Fruit fly (Drosophila melanogaster) whole organism, embryonic: ENCODE measurements around the gene Ugt49B2.

ENCODE experiments used
- B-H1 ChIP-seq: fragments of 200-800 bp; sonication (Bioruptor generic); IDR thresholded peaks from 3 replicates; pipeline ENCODE4 v1.3.6; 2022; ENCODE audit warnings: missing biosample characterization, missing genetic modification characterization
- BEAF-32 ChIP-seq: fragments of 200-800 bp; sonication (Bioruptor generic); optimal IDR thresholded peaks from 3 replicates; lab custom pipeline; 2017; ENCODE audit warnings: missing biosample characterization, missing genetic modification characterization, mild to moderate bottlenecking, moderate library complexity, missing genetic modification reagents
- Bgb ChIP-seq: fragments of 200-800 bp; sonication (Bioruptor generic); IDR thresholded peaks from 2 replicates; pipeline ENCODE4 v1.3.6; 2022; ENCODE audit warnings: missing biosample characterization, missing genetic modification characterization; ENCODE audit not compliant: partially characterized antibody
- CG11085 ChIP-seq: fragments of 200-800 bp; sonication (Bioruptor generic); IDR thresholded peaks from 2 replicates; pipeline ENCODE4 v1.3.6; 2022; ENCODE audit warnings: missing biosample characterization, missing genetic modification characterization
- CG11696 ChIP-seq: fragments of 200-800 bp; sonication (Bioruptor generic); IDR thresholded peaks from 2 replicates; pipeline ENCODE4 v1.3.6; 2022; ENCODE audit warnings: missing biosample characterization, missing genetic modification characterization
- CG12155 ChIP-seq: fragments of 200-800 bp; sonication (Bioruptor generic); optimal IDR thresholded peaks from 3 replicates; lab custom pipeline; 2016; ENCODE audit warnings: missing biosample characterization, missing genetic modification characterization
- CG12391 ChIP-seq: fragments of 200-800 bp; sonication (Bioruptor generic); optimal IDR thresholded peaks from 3 replicates; lab custom pipeline; 2018; ENCODE audit warnings: missing biosample characterization, mild to moderate bottlenecking, missing genetic modification characterization, moderate library complexity
- CG15073 ChIP-seq: fragments of 200-800 bp; sonication (Bioruptor generic); optimal IDR thresholded peaks from 2 replicates; lab custom pipeline; 2016; ENCODE audit warnings: missing biosample characterization, missing genetic modification characterization
- CG17385 ChIP-seq: fragments of 200-800 bp; sonication (Bioruptor generic); optimal IDR thresholded peaks from 3 replicates; lab custom pipeline; 2018; ENCODE audit warnings: missing biosample characterization, mild to moderate bottlenecking, missing genetic modification characterization
- CG1832 ChIP-seq: fragments of 200-800 bp; sonication (Bioruptor generic); optimal IDR thresholded peaks from 2 replicates; lab custom pipeline; 2017; ENCODE audit warnings: missing biosample characterization, mild to moderate bottlenecking, missing genetic modification characterization, inconsistent platforms
- CG18764 ChIP-seq: fragments of 200-800 bp; sonication (Bioruptor generic); optimal IDR thresholded peaks from 3 replicates; lab custom pipeline; 2016; ENCODE audit warnings: missing biosample characterization, missing genetic modification characterization
- CG34224 ChIP-seq: fragments of 200-800 bp; sonication (Bioruptor generic); IDR thresholded peaks from 3 replicates; pipeline ENCODE4 v1.3.6; 2022; ENCODE audit warnings: missing biosample characterization, missing genetic modification characterization; ENCODE audit not compliant: partially characterized antibody
- CG3838 ChIP-seq: fragments of 200-800 bp; sonication (Bioruptor generic); optimal IDR thresholded peaks from 3 replicates; lab custom pipeline; 2016; ENCODE audit warnings: missing biosample characterization, missing genetic modification characterization
- CG4404 ChIP-seq: fragments of 200-800 bp; sonication (Bioruptor generic); IDR thresholded peaks from 2 replicates; pipeline ENCODE4 v1.3.6; 2022; ENCODE audit warnings: missing biosample characterization, missing genetic modification characterization
- CG6765 ChIP-seq: fragments of 200-800 bp; sonication (Bioruptor generic); optimal IDR thresholded peaks from 3 replicates; lab custom pipeline; 2017; ENCODE audit warnings: missing biosample characterization, mild to moderate bottlenecking, missing genetic modification characterization
- CG7372 ChIP-seq: fragments of 200-800 bp; sonication (Bioruptor generic); IDR thresholded peaks from 2 replicates; pipeline ENCODE4 v1.3.6; 2022; ENCODE audit warnings: missing biosample characterization, missing genetic modification characterization
- CG8281 ChIP-seq: fragments of 200-800 bp; sonication (Bioruptor generic); optimal IDR thresholded peaks from 2 replicates; lab custom pipeline; 2018; ENCODE audit warnings: missing biosample characterization, mild to moderate bottlenecking, missing genetic modification characterization, moderate library complexity
- CG9797 ChIP-seq: fragments of 200-800 bp; sonication (Bioruptor generic); optimal IDR thresholded peaks from 3 replicates; lab custom pipeline; 2018; ENCODE audit warnings: missing biosample characterization, mild to moderate bottlenecking, missing genetic modification characterization
- Dip3 ChIP-seq: fragments of 200-800 bp; sonication (Bioruptor generic); optimal IDR thresholded peaks from 3 replicates; lab custom pipeline; 2016; ENCODE audit warnings: missing biosample characterization, missing genetic modification characterization
- Dll ChIP-seq: fragments of 200-800 bp; sonication (Bioruptor generic); IDR thresholded peaks from 4 replicates; pipeline ENCODE4 v1.3.6; 2022; ENCODE audit warnings: missing biosample characterization, missing genetic modification characterization; ENCODE audit not compliant: partially characterized antibody
- Gsc ChIP-seq: fragments of 200-800 bp; sonication (Bioruptor generic); IDR thresholded peaks from 2 replicates; pipeline ENCODE4 v1.3.6; 2022; ENCODE audit warnings: missing biosample characterization, missing genetic modification characterization
- MBD-R2 ChIP-seq: fragments of 200-800 bp; sonication (Bioruptor generic); IDR thresholded peaks from 2 replicates; pipeline ENCODE4 v1.3.6; 2022; ENCODE audit warnings: missing biosample characterization, missing genetic modification characterization
- Meics ChIP-seq: fragments of 200-800 bp; sonication (Bioruptor generic); optimal IDR thresholded peaks from 2 replicates; lab custom pipeline; 2017; ENCODE audit warnings: missing biosample characterization, mild to moderate bottlenecking, missing genetic modification characterization
- Mes4 ChIP-seq: fragments of 200-800 bp; sonication (Bioruptor generic); optimal IDR thresholded peaks from 2 replicates; lab custom pipeline; 2016; ENCODE audit warnings: missing biosample characterization, missing genetic modification characterization
- Ptx1 ChIP-seq: fragments of 200-800 bp; sonication (Bioruptor generic); IDR thresholded peaks from 2 replicates; pipeline ENCODE4 v1.3.6; 2022; ENCODE audit warnings: missing biosample characterization, missing genetic modification characterization
- YL-1 ChIP-seq: fragments of 200-800 bp; sonication (Bioruptor generic); optimal IDR thresholded peaks from 3 replicates; lab custom pipeline; 2017; ENCODE audit warnings: missing biosample characterization, mild to moderate bottlenecking, missing genetic modification characterization
- aop ChIP-seq: fragments of 200-800 bp; sonication (Bioruptor generic); IDR thresholded peaks from 2 replicates; pipeline ENCODE4 v1.3.6; 2022; ENCODE audit warnings: missing biosample characterization, missing genetic modification characterization
- ap ChIP-seq: fragments of 200-800 bp; sonication (Bioruptor generic); IDR thresholded peaks from 2 replicates; pipeline ENCODE4 v1.3.6; 2022; ENCODE audit warnings: missing biosample characterization, missing genetic modification characterization
- az2 ChIP-seq: fragments of 200-800 bp; sonication (Bioruptor generic); optimal IDR thresholded peaks from 3 replicates; lab custom pipeline; 2016; ENCODE audit warnings: missing biosample characterization, missing genetic modification characterization
- bsh ChIP-seq, 2 experiments: fragments of 200-800 bp; sonication (Bioruptor generic); optimal IDR thresholded peaks; 2 replicates each; lab custom pipeline; 2017 to 2018; ENCODE audit warnings: mild to moderate bottlenecking in 2 of 2, missing biosample characterization in 2 of 2, missing genetic modification characterization in 2 of 2, moderate library complexity in 1 of 2
- cg ChIP-seq: fragments of 200-800 bp; sonication (Bioruptor generic); optimal IDR thresholded peaks from 3 replicates; lab custom pipeline; 2019; ENCODE audit warnings: missing biosample characterization, mild to moderate bottlenecking, missing genetic modification characterization, moderate library complexity
- chinmo ChIP-seq: fragments of 200-800 bp; sonication (Bioruptor generic); IDR thresholded peaks from 4 replicates; pipeline ENCODE4 v1.3.6; 2022; ENCODE audit warnings: missing biosample characterization, missing genetic modification characterization; ENCODE audit not compliant: partially characterized antibody
- corto ChIP-seq: fragments of 200-800 bp; sonication (Bioruptor generic); optimal IDR thresholded peaks from 2 replicates; lab custom pipeline; 2016; ENCODE audit warnings: missing biosample characterization, mild to moderate bottlenecking, missing genetic modification characterization, moderate library complexity
- disco-r ChIP-seq: fragments of 200-800 bp; sonication (Bioruptor generic); optimal IDR thresholded peaks from 2 replicates; lab custom pipeline; 2016; ENCODE audit warnings: missing biosample characterization, missing genetic modification characterization
- dmrt99B ChIP-seq: fragments of 200-800 bp; sonication (Bioruptor generic); optimal IDR thresholded peaks from 2 replicates; lab custom pipeline; 2018; ENCODE audit warnings: missing biosample characterization, mild to moderate bottlenecking, missing genetic modification characterization, moderate library complexity
- eyg ChIP-seq: fragments of 200-800 bp; sonication (Bioruptor generic); optimal IDR thresholded peaks from 3 replicates; lab custom pipeline; 2016; ENCODE audit warnings: missing biosample characterization, missing genetic modification characterization
- fd64A ChIP-seq: fragments of 200-800 bp; sonication (Bioruptor generic); optimal IDR thresholded peaks from 3 replicates; lab custom pipeline; 2018; ENCODE audit warnings: missing biosample characterization, mild to moderate bottlenecking, missing genetic modification characterization
- gcm ChIP-seq: fragments of 200-800 bp; sonication (Bioruptor generic); optimal IDR thresholded peaks from 2 replicates; lab custom pipeline; 2019; ENCODE audit warnings: missing biosample characterization, mild to moderate bottlenecking, missing genetic modification characterization, moderate library complexity
- hb ChIP-seq: fragments of 200-800 bp; sonication (Bioruptor generic); IDR thresholded peaks from 3 replicates; pipeline ENCODE4 v1.3.6; 2022; ENCODE audit warnings: missing biosample characterization, missing genetic modification characterization; ENCODE audit not compliant: partially characterized antibody
- inv ChIP-seq: fragments of 200-800 bp; sonication (Bioruptor generic); IDR thresholded peaks from 2 replicates; pipeline ENCODE4 v1.3.6; 2022; ENCODE audit warnings: missing biosample characterization, missing genetic modification characterization; ENCODE audit not compliant: partially characterized antibody
- mld ChIP-seq: fragments of 200-800 bp; sonication (Bioruptor generic); IDR thresholded peaks from 3 replicates; pipeline ENCODE4 v1.3.6; 2022; ENCODE audit warnings: missing biosample characterization, missing genetic modification characterization; ENCODE audit not compliant: partially characterized antibody
- nerfin-1 ChIP-seq: fragments of 200-800 bp; sonication (Bioruptor generic); optimal IDR thresholded peaks from 3 replicates; lab custom pipeline; 2019; ENCODE audit warnings: missing biosample characterization, mild to moderate bottlenecking, missing genetic modification characterization, moderate library complexity
- nmo ChIP-seq: fragments of 200-800 bp; sonication (Bioruptor generic); optimal IDR thresholded peaks from 2 replicates; lab custom pipeline; 2018; ENCODE audit warnings: missing biosample characterization, mild to moderate bottlenecking, missing genetic modification characterization, moderate library complexity
- row ChIP-seq: fragments of 200-800 bp; sonication (Bioruptor generic); IDR thresholded peaks from 3 replicates; pipeline ENCODE4 v1.3.6; 2022; ENCODE audit warnings: missing biosample characterization, missing genetic modification characterization
- run ChIP-seq: fragments of 200-800 bp; sonication (Bioruptor generic); optimal IDR thresholded peaks from 3 replicates; lab custom pipeline; 2018; ENCODE audit warnings: missing biosample characterization, mild to moderate bottlenecking, missing genetic modification characterization
- scrt ChIP-seq: fragments of 200-800 bp; sonication (Bioruptor generic); optimal IDR thresholded peaks from 2 replicates; lab custom pipeline; 2018; ENCODE audit warnings: missing biosample characterization, mild to moderate bottlenecking, missing genetic modification characterization, moderate library complexity
- sens ChIP-seq: fragments of 200-800 bp; sonication (Bioruptor generic); peaks from one replicate; lab custom pipeline; 2016; ENCODE audit warnings: missing biosample characterization, missing genetic modification characterization
- sens-2 ChIP-seq: fragments of 200-800 bp; sonication (Bioruptor generic); IDR thresholded peaks from 2 replicates; pipeline ENCODE4 v1.3.6; 2022; ENCODE audit warnings: missing biosample characterization, missing genetic modification characterization
- sima ChIP-seq: fragments of 200-800 bp; sonication (Bioruptor generic); optimal IDR thresholded peaks from 2 replicates; lab custom pipeline; 2016; ENCODE audit warnings: missing biosample characterization, missing genetic modification characterization
- sr ChIP-seq: fragments of 200-800 bp; sonication (Bioruptor generic); IDR thresholded peaks from 3 replicates; pipeline ENCODE4 v1.3.6; 2022; ENCODE audit warnings: missing biosample characterization, missing genetic modification characterization
- stc ChIP-seq: fragments of 200-800 bp; sonication (Bioruptor generic); IDR thresholded peaks from 2 replicates; pipeline ENCODE4 v1.3.6; 2022; ENCODE audit warnings: missing biosample characterization, missing genetic modification characterization
- z ChIP-seq: fragments of 200-800 bp; sonication (Bioruptor generic); IDR thresholded peaks from 3 replicates; pipeline ENCODE4 v1.3.6; 2022; ENCODE audit warnings: missing biosample characterization, missing genetic modification characterization

Gene Ugt49B2

dm6 chr3R:21360192-21360535 is 39.4 kb downstream of the Ugt49B2 start (continued):
- TF ChIP-seq hb (GFP tag; lab: Robert Waterston, UW) = no peak
- peak; percentile 87 for TF ChIP-seq scrt (GFP tag; lab: Kevin White, UChicago)
- TF ChIP-seq ap (GFP tag; lab: Robert Waterston, UW) = no peak
- no peak for TF ChIP-seq Meics (GFP tag; lab: Kevin White, UChicago)
- TF ChIP-seq dmrt99B (tag; lab: Kevin White, UChicago) = no peak
- TF ChIP-seq YL-1 (GFP tag; lab: Kevin White, UChicago) = peak; percentile 30
- TF ChIP-seq bsh (GFP tag; optimal IDR thresholded peaks at IDR 0.05; lab: Kevin White, UChicago) = no peak
- no peak for TF ChIP-seq CG3838 (GFP tag; lab: Kevin White, UChicago)
- TF ChIP-seq nerfin-1 (tag; lab: Kevin White, UChicago) = peak; percentile 63
- no peak for TF ChIP-seq eyg (GFP tag; lab: Kevin White, UChicago)
- TF ChIP-seq CG8281 (tag; lab: Kevin White, UChicago) = no peak
- peak; percentile 13; the same call in 1 of the 4 replicates for TF ChIP-seq Dll
- no peak for TF ChIP-seq CG15073 (GFP tag; lab: Kevin White, UChicago)
- no peak for TF ChIP-seq cg (GFP tag; lab: Kevin White, UChicago)
- TF ChIP-seq corto (GFP tag; lab: Kevin White, UChicago) = no peak
- peak; percentile 94 for TF ChIP-seq CG17385
- TF ChIP-seq Gsc (GFP tag; lab: Robert Waterston, UW) = no peak
- TF ChIP-seq CG12391 (tag; lab: Kevin White, UChicago) = no peak
- TF ChIP-seq gcm (GFP tag; lab: Kevin White, UChicago) = no peak
- TF ChIP-seq CG11696 = no peak
- 0 out of 3 replicates have a peak, but pooled peaks have one; percentile 0 for TF ChIP-seq mld
- no peak for TF ChIP-seq CG4404 (GFP tag; lab: Robert Waterston, UW)
- TF ChIP-seq inv (GFP tag; lab: Robert Waterston, UW) = no peak
- TF ChIP-seq aop (GFP tag; lab: Robert Waterston, UW) = no peak
- TF ChIP-seq sima (GFP tag; lab: Kevin White, UChicago) = no peak
- TF ChIP-seq fd64A = no peak
- no peak for TF ChIP-seq Ptx1
- no peak for TF ChIP-seq sens-2 (GFP tag; lab: Robert Waterston, UW)
- no peak for TF ChIP-seq B-H1 (GFP tag; lab: Robert Waterston, UW)
- no peak for TF ChIP-seq run
- no peak for TF ChIP-seq CG7372
- TF ChIP-seq disco-r (GFP tag; lab: Kevin White, UChicago) = no peak
- no peak for TF ChIP-seq CG1832 (GFP tag; lab: Kevin White, UChicago)
- TF ChIP-seq chinmo (GFP tag; lab: Robert Waterston, UW) = no peak
- TF ChIP-seq CG34224 = 0 out of 3 replicates have a peak, but pooled peaks have one; percentile 1
- TF ChIP-seq az2 = no peak
- TF ChIP-seq BEAF-32 (GFP tag; lab: Kevin White, UChicago) = no peak
- TF ChIP-seq MBD-R2 (GFP tag; lab: Robert Waterston, UW) = peak; percentile 74

- no peak for TF ChIP-seq CG6765 (GFP tag; lab: Kevin White, UChicago)
- TF ChIP-seq CG18764 = no peak
- peak; percentile 66 for TF ChIP-seq sens
- no peak for TF ChIP-seq z (GFP tag; lab: Robert Waterston, UW)
- peak; percentile 24 for TF ChIP-seq nmo (GFP tag; lab: Kevin White, UChicago)
- no peak for TF ChIP-seq Mes4 (GFP tag; lab: Kevin White, UChicago)
- TF ChIP-seq CG11085 (GFP tag; lab: Robert Waterston, UW) = no peak
- TF ChIP-seq stc (GFP tag; lab: Robert Waterston, UW) = no peak
- peak; percentile 66 for TF ChIP-seq row
- no peak for TF ChIP-seq Dip3 (GFP tag; lab: Kevin White, UChicago)
- no peak for TF ChIP-seq sr (GFP tag; lab: Robert Waterston, UW)
- peak; percentile 66 for TF ChIP-seq Bgb (GFP tag; lab: Robert Waterston, UW)
- TF ChIP-seq CG12155 = no peak
- no peak for TF ChIP-seq CG9797 (GFP tag; lab: Kevin White, UChicago)
These were observed 40.0 kb downstream of the Ugt49B2 start for dm6 chr3R:21359375-21360191.
